Worm (Caenorhabditis elegans): Measurements from ENCODE around the gene M01H9.4.

The M01H9.4 gene

DNA sequence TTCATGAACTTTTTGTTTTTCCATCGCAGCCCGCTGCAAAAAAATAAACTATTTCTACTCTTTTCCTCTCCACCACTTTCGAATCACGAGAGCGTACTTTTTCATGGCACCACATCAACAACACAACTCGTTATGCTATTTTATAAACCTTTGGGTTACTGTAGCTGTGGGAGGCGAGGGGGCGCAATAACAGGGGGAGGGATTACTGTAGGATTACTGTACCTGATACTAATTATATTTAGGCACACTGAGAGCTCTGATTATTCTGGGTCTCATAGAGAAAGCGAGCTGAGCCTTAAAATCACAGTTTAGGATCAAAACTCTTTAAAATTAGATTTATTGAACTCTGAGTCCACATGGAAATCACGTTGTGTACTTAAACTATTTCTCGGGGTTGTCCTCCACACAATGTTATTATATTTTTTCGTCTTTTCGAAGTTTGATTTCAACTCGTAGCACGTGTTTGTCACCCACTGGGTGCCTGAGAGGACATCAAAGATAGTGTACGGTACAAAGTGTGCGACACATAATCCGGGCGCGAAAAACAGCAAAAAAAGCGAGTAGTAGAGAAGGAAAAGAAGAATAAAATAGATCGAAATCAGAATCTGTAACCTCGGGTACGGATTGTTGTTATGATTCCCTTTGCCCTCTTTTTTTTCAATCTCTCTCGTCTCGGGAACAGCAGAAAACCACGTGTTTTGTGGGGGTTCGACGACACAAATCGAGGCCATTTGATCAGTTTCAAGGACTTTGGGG is 10.1 kb downstream of the M01H9.4 start (continued):
- TF ChIP-seq aly-2 (tag; optimal IDR thresholded peaks at IDR 0.05) (no peak), lin-39 (tag; optimal IDR thresholded peaks at IDR 0.05) (no peak), Y55F3AM.14 (GFP tag; optimal IDR thresholded peaks at IDR 0.05) (no peak), alr-1 (tag; optimal IDR thresholded peaks at IDR 0.05) (no peak), lsy-2 (tag; optimal IDR thresholded peaks at IDR 0.05) (peak in 1 of 2 experiments; percentile 17), nhr-237 (tag; optimal IDR thresholded peaks at IDR 0.05) (no peak), nhr-23 (tag; optimal IDR thresholded peaks at IDR 0.05) (no peak), lin-11 (tag; optimal IDR thresholded peaks at IDR 0.05) (no peak), R02D3.7 (tag; optimal IDR thresholded peaks at IDR 0.05) (no peak), skn-1 (tag; optimal IDR thresholded peaks at IDR 0.05) (no peak)

DNA sequence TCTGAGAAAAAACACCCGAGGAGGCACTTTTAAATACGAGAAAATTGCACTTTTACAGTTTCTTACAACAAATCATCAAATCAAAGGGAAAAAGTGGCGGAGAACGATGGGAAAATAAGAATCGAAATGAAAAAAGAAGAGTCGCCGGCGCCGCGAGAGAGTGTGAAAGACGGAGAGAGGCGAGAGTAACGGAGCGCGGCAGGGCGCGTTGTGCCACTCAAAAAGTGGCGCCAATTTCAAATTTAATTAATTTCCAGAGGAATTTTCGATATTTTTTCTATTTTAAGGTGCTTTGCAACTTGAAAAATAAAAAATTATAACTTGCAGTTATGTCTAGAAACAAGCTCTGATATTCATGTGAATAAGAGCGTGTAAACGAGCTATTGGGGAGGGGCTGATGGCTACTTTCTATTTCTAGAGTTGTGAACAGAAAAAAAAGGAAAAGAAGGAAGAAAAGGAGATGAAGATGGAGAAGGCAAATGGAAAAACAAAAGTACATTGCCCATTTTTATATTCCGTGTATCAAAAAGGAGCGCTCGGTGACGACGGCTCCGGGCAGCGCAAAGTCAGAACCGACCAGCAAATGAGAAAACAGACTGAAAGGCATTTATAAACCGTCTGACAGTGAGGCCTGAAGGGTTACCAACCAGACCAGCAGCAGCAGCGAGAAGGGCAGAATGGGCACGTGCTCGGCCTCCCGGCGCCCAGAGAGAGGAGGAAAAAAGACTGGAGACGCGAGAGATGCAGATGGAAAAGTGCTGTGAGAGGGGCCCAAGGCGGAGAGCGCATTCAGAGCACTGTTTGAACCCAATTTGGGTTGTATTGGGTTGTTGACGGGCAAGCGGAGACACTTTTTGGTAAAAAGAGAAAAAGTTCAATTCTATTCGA is 11.6 kb downstream of the M01H9.4 start:
- peak; percentile 5 for TF ChIP-seq sma-3 (GFP tag; optimal IDR thresholded peaks at IDR 0.05)
- TF ChIP-seq unc-55 (GFP tag; optimal IDR thresholded peaks at IDR 0.05): peak; percentile 31
- no peak for TF ChIP-seq Y55F3AM.14 (GFP tag; optimal IDR thresholded peaks at IDR 0.05)
- TF ChIP-seq mdl-1 (tag; optimal IDR thresholded peaks at IDR 0.05): peak; percentile 71 to 85
- TF ChIP-seq lsy-2 (tag; optimal IDR thresholded peaks at IDR 0.05): peak in 1 of 2 experiments; percentile 28
- TF ChIP-seq nhr-77 (tag; optimal IDR thresholded peaks at IDR 0.05): no peak
- TF ChIP-seq nhr-21 (tag; optimal IDR thresholded peaks at IDR 0.05): no peak
- no peak for TF ChIP-seq nhr-10 (tag; optimal IDR thresholded peaks at IDR 0.05)
- TF ChIP-seq gmeb-1 (tag; optimal IDR thresholded peaks at IDR 0.05): peak; percentile 41
- peak; percentile 69 for TF ChIP-seq nhr-129 (tag; optimal IDR thresholded peaks at IDR 0.05)
- TF ChIP-seq sma-9 (GFP tag; optimal IDR thresholded peaks at IDR 0.05): peak; percentile 50
- TF ChIP-seq sma-9 (tag; optimal IDR thresholded peaks at IDR 0.05): no peak
- peak; percentile 56 for TF ChIP-seq F13H6.1 (tag; optimal IDR thresholded peaks at IDR 0.05)

- TF ChIP-seq ceh-16 (tag; optimal IDR thresholded peaks at IDR 0.05): no peak
- TF ChIP-seq nhr-129 (tag; optimal IDR thresholded peaks at IDR 0.05): peak; percentile 89
- peak; percentile 44 for TF ChIP-seq unc-55 (GFP tag; optimal IDR thresholded peaks at IDR 0.05)
- no peak for TF ChIP-seq lin-39 (tag; optimal IDR thresholded peaks at IDR 0.05)
- no peak for TF ChIP-seq nhr-6 (tag; optimal IDR thresholded peaks at IDR 0.05)
- TF ChIP-seq ama-1 (optimal IDR thresholded peaks at IDR 0.05): peak; percentile 52
- no peak for TF ChIP-seq peb-1 (tag; optimal IDR thresholded peaks at IDR 0.05)
- TF ChIP-seq zag-1 (tag; optimal IDR thresholded peaks at IDR 0.05): peak; percentile 14
- TF ChIP-seq Y55F3AM.14 (GFP tag; optimal IDR thresholded peaks at IDR 0.05): peak; percentile 57
- peak; percentile 64 for TF ChIP-seq F13H6.1 (tag; optimal IDR thresholded peaks at IDR 0.05)
- TF ChIP-seq ztf-4 (tag; optimal IDR thresholded peaks at IDR 0.05): no peak
- TF ChIP-seq sma-3 (GFP tag; optimal IDR thresholded peaks at IDR 0.05): peak; percentile 9
- TF ChIP-seq lin-11 (tag; optimal IDR thresholded peaks at IDR 0.05): peak; percentile 88
- TF ChIP-seq ztf-11 (tag; optimal IDR thresholded peaks at IDR 0.05): no peak
- TF ChIP-seq fos-1 (tag; optimal IDR thresholded peaks at IDR 0.05): peak; percentile 38
- TF ChIP-seq gmeb-1 (tag; optimal IDR thresholded peaks at IDR 0.05): peak; percentile 23
- peak; percentile 26 for TF ChIP-seq skn-1 (tag; optimal IDR thresholded peaks at IDR 0.05)
- peak; percentile 70 for TF ChIP-seq crh-2 (tag; optimal IDR thresholded peaks at IDR 0.05)
- no peak for TF ChIP-seq elt-3 (tag; optimal IDR thresholded peaks at IDR 0.05)
- TF ChIP-seq lsy-2 (tag; optimal IDR thresholded peaks at IDR 0.05): peak; percentile 2 to 74
- TF ChIP-seq sem-4 (tag; optimal IDR thresholded peaks at IDR 0.05): peak; percentile 29
- TF ChIP-seq C34F6.9 (tag; optimal IDR thresholded peaks at IDR 0.05): peak; percentile 72
- peak; percentile 18 for TF ChIP-seq nhr-21 (tag; optimal IDR thresholded peaks at IDR 0.05)
- TF ChIP-seq sma-9 (GFP tag; optimal IDR thresholded peaks at IDR 0.05): peak; percentile 71
- TF ChIP-seq sma-9 (tag; optimal IDR thresholded peaks at IDR 0.05): no peak
- peak; percentile 56 to 91 for TF ChIP-seq mdl-1 (tag; optimal IDR thresholded peaks at IDR 0.05)
Measured at ce11 chrIV:4469770-4470709, 12.7 kb downstream of the M01H9.4 start.

Measured in whole organism, L2 larva.